Worm (Caenorhabditis elegans) whole organism, L1 larva: ENCODE results near the gene spp-4.

Source experiments
- C04F5.9 ChIP-seq: sonication (generic microtip); optimal IDR thresholded peaks from 2 replicates; lab custom pipeline; 2016; ENCODE audit warnings: missing genetic modification characterization, missing compliant biosample characterization
- C16A3.4 ChIP-seq: fragments of 150-350 bp; optimal IDR thresholded peaks from 2 replicates; lab custom pipeline; 2014; ENCODE audit warnings: missing biosample characterization, missing genetic modification characterization
- F16B12.6 ChIP-seq: fragments of 150-350 bp; optimal IDR thresholded peaks from 2 replicates; lab custom pipeline; 2014; ENCODE audit warnings: missing biosample characterization, missing genetic modification characterization
- alr-1 ChIP-seq: fragments of 200-800 bp; sonication (Bioruptor generic); optimal IDR thresholded peaks from 2 replicates; lab custom pipeline; 2018; ENCODE audit warnings: borderline replicate concordance, mild to moderate bottlenecking, missing genetic modification characterization, missing compliant biosample characterization
- aly-2 ChIP-seq: fragments of 150-350 bp; optimal IDR thresholded peaks from 2 replicates; lab custom pipeline; 2014; ENCODE audit warnings: missing biosample characterization, missing genetic modification characterization
- ama-1 ChIP-seq: fragments of 150-350 bp; optimal IDR thresholded peaks from 2 replicates; lab custom pipeline; 2014
- ceh-63 ChIP-seq: fragments of 200-800 bp; sonication (Bioruptor generic); optimal IDR thresholded peaks from 2 replicates; lab custom pipeline; 2018; ENCODE audit warnings: mild to moderate bottlenecking, missing genetic modification characterization, missing compliant biosample characterization
- ceh-8 ChIP-seq: fragments of 200-800 bp; sonication (Bioruptor generic); optimal IDR thresholded peaks from 2 replicates; lab custom pipeline; 2018; ENCODE audit warnings: mild to moderate bottlenecking, missing genetic modification characterization, moderate library complexity, missing compliant biosample characterization
- ceh-82 ChIP-seq, 3 experiments: fragments of 150-350 bp in 1 of 3; sonication (generic microtip) in 2 of 3; optimal IDR thresholded peaks; 2 replicates each; lab custom pipeline; 2014 to 2017; ENCODE audit warnings: missing biosample characterization in 3 of 3, missing genetic modification characterization in 3 of 3
- ceh-88 ChIP-seq: fragments of 200-800 bp; sonication (Bioruptor generic); IDR thresholded peaks from 2 replicates; pipeline ENCODE4 v1.3.6; 2022; ENCODE audit warnings: missing genetic modification characterization, missing compliant biosample characterization
- ceh-90 ChIP-seq: sonication (generic microtip); optimal IDR thresholded peaks from 2 replicates; lab custom pipeline; 2016; ENCODE audit warnings: missing genetic modification characterization, missing compliant biosample characterization
- ces-1 ChIP-seq: fragments of 150-350 bp; optimal IDR thresholded peaks from 2 replicates; lab custom pipeline; 2014; ENCODE audit warnings: missing biosample characterization, missing genetic modification reagents, missing genetic modification characterization
- dpl-1 ChIP-seq, 3 experiments: fragments of 150-350 bp in 2 of 3; sonication (generic microtip) in 1 of 3; optimal IDR thresholded peaks; 2 replicates each; lab custom pipeline; 2014 to 2017; ENCODE audit warnings: missing biosample characterization in 3 of 3, missing genetic modification characterization in 3 of 3, missing genetic modification reagents in 3 of 3
- dsc-1 ChIP-seq: sonication (generic microtip); optimal IDR thresholded peaks from 2 replicates; lab custom pipeline; 2016; ENCODE audit warnings: mild to moderate bottlenecking, missing genetic modification characterization, missing compliant biosample characterization
- efl-1 ChIP-seq, 4 experiments: fragments of 150-350 bp; optimal IDR thresholded peaks in 3 of 4; peaks in 1 of 4; 1 replicate in 1 of 4; 2 replicates in 3 of 4; lab custom pipeline; 2014; ENCODE audit warnings: missing biosample characterization in 2 of 4, missing genetic modification characterization in 2 of 4, missing genetic modification reagents in 2 of 4
- egl-13 ChIP-seq: sonication (generic microtip); optimal IDR thresholded peaks from 2 replicates; lab custom pipeline; 2016; ENCODE audit warnings: missing genotype, missing genetic modification reagents, missing genetic modification characterization, missing compliant biosample characterization
- egl-27 ChIP-seq, 2 experiments: fragments of 150-350 bp in 1 of 2; sonication (generic microtip); optimal IDR thresholded peaks; 3 replicates each; lab custom pipeline; 2017 to 2018; ENCODE audit warnings: missing biosample characterization in 2 of 2, missing genetic modification characterization in 2 of 2, missing genetic modification reagents in 2 of 2
- elt-2 ChIP-seq: sonication (generic microtip); optimal IDR thresholded peaks from 2 replicates; lab custom pipeline; 2016; ENCODE audit warnings: missing genetic modification characterization, mild to moderate bottlenecking, inconsistent platforms, missing compliant biosample characterization, missing genetic modification reagents
- elt-3 ChIP-seq, 6 experiments: fragments of 150-350 bp in 1 of 6; sonication (generic microtip); optimal IDR thresholded peaks; 2 replicates each; lab custom pipeline; 2017 to 2018; ENCODE audit warnings: missing biosample characterization in 6 of 6, missing genetic modification characterization in 6 of 6, inconsistent platforms in 1 of 6
- fkh-10 ChIP-seq: sonication (generic microtip); optimal IDR thresholded peaks from 2 replicates; lab custom pipeline; 2017; ENCODE audit warnings: missing biosample characterization, missing genetic modification reagents, missing genetic modification characterization
- grh-1 ChIP-seq: fragments of 200-800 bp; sonication (Bioruptor generic); IDR thresholded peaks from 2 replicates; pipeline ENCODE4 v1.3.6; 2022; ENCODE audit warnings: missing genetic modification reagents, missing genetic modification characterization, missing compliant biosample characterization
- hlh-4 ChIP-seq: sonication (generic microtip); optimal IDR thresholded peaks from 2 replicates; lab custom pipeline; 2016; ENCODE audit warnings: mild to moderate bottlenecking, missing genetic modification characterization, missing compliant biosample characterization
- hpl-2 ChIP-seq: fragments of 150-350 bp; optimal IDR thresholded peaks from 2 replicates; lab custom pipeline; 2014; ENCODE audit warnings: missing biosample characterization, missing genetic modification reagents, missing genetic modification characterization
- irx-1 ChIP-seq: sonication (generic microtip); optimal IDR thresholded peaks from 2 replicates; lab custom pipeline; 2016; ENCODE audit warnings: missing genetic modification characterization, missing compliant biosample characterization
- jun-1 ChIP-seq: fragments of 150-350 bp; optimal IDR thresholded peaks from 2 replicates; lab custom pipeline; 2014; ENCODE audit warnings: missing biosample characterization, missing genetic modification reagents, missing genetic modification characterization
- lin-14 ChIP-seq: fragments of 200-800 bp; sonication (Bioruptor generic); optimal IDR thresholded peaks from 2 replicates; lab custom pipeline; 2018; ENCODE audit warnings: mild to moderate bottlenecking, missing genetic modification characterization, moderate library complexity, missing compliant biosample characterization
- lin-39 ChIP-seq: fragments of 150-350 bp; optimal IDR thresholded peaks from 2 replicates; lab custom pipeline; 2014; ENCODE audit warnings: missing biosample characterization, missing genetic modification reagents, missing genetic modification characterization
- lir-3 ChIP-seq: sonication (generic microtip); optimal IDR thresholded peaks from 2 replicates; lab custom pipeline; 2016; ENCODE audit warnings: mild to moderate bottlenecking, missing genetic modification characterization, moderate library complexity, missing compliant biosample characterization; ENCODE audit not compliant: poor library complexity
- lsy-2 ChIP-seq, 2 experiments: fragments of 150-350 bp; optimal IDR thresholded peaks; 2 replicates each; lab custom pipeline; 2014; ENCODE audit warnings: missing biosample characterization in 2 of 2, missing genetic modification characterization in 2 of 2
- mdl-1 ChIP-seq, 2 experiments: fragments of 150-350 bp; optimal IDR thresholded peaks; 2 replicates each; lab custom pipeline; 2014 to 2017; ENCODE audit warnings: missing biosample characterization in 2 of 2, missing genetic modification characterization in 2 of 2, inconsistent platforms in 1 of 2
- nhr-12 ChIP-seq: sonication (generic microtip); optimal IDR thresholded peaks from 2 replicates; lab custom pipeline; 2017; ENCODE audit warnings: missing biosample characterization, missing genetic modification characterization
- nhr-19 ChIP-seq: fragments of 200-800 bp; sonication (Bioruptor generic); conservative IDR thresholded peaks from 2 replicates; pipeline ENCODE4 v1.3.6; 2022; ENCODE audit warnings: missing genetic modification characterization, missing compliant biosample characterization
- nhr-237 ChIP-seq: fragments of 150-350 bp; optimal IDR thresholded peaks from 2 replicates; lab custom pipeline; 2014; ENCODE audit warnings: missing biosample characterization, missing genetic modification characterization
- nhr-28 ChIP-seq: fragments of 150-350 bp; optimal IDR thresholded peaks from 2 replicates; lab custom pipeline; 2014; ENCODE audit warnings: missing biosample characterization, missing genetic modification characterization
- nhr-71 ChIP-seq: sonication (generic microtip); optimal IDR thresholded peaks from 2 replicates; lab custom pipeline; 2016; ENCODE audit warnings: mild to moderate bottlenecking, missing genetic modification characterization, moderate library complexity, missing compliant biosample characterization
- nhr-84 ChIP-seq: sonication (generic microtip); optimal IDR thresholded peaks from 2 replicates; lab custom pipeline; 2017; ENCODE audit warnings: missing biosample characterization, missing genetic modification characterization
- nhr-85 ChIP-seq: sonication (generic microtip); peaks from one replicate; lab custom pipeline; 2016; ENCODE audit warnings: missing genetic modification characterization, inconsistent platforms, missing compliant biosample characterization
- pax-3 ChIP-seq: fragments of 200-800 bp; sonication (Bioruptor generic); optimal IDR thresholded peaks from 2 replicates; lab custom pipeline; 2018; ENCODE audit warnings: mild to moderate bottlenecking, missing genetic modification characterization, moderate library complexity, missing compliant biosample characterization
- pqm-1 ChIP-seq: sonication (generic microtip); optimal IDR thresholded peaks from 3 replicates; lab custom pipeline; 2017; ENCODE audit warnings: missing biosample characterization, missing genetic modification characterization
- rnt-1 ChIP-seq: sonication (generic microtip); optimal IDR thresholded peaks from 2 replicates; lab custom pipeline; 2016; ENCODE audit warnings: mild to moderate bottlenecking, missing genetic modification characterization, moderate library complexity, missing compliant biosample characterization
- skn-1 ChIP-seq: fragments of 150-350 bp; optimal IDR thresholded peaks from 2 replicates; lab custom pipeline; 2014; ENCODE audit warnings: missing biosample characterization, missing genetic modification characterization
- snu-23 ChIP-seq: sonication (generic microtip); optimal IDR thresholded peaks from 2 replicates; lab custom pipeline; 2016; ENCODE audit warnings: missing genetic modification characterization, missing compliant biosample characterization
- sox-4 ChIP-seq: sonication (generic microtip); optimal IDR thresholded peaks from 2 replicates; lab custom pipeline; 2016; ENCODE audit warnings: missing genetic modification characterization, missing compliant biosample characterization
- sptf-1 ChIP-seq: fragments of 150-350 bp; optimal IDR thresholded peaks from 2 replicates; lab custom pipeline; 2014; ENCODE audit warnings: missing biosample characterization, missing genetic modification characterization
- sup-37 ChIP-seq: fragments of 200-800 bp; sonication (Bioruptor generic); optimal IDR thresholded peaks from 2 replicates; lab custom pipeline; 2018; ENCODE audit warnings: mild to moderate bottlenecking, missing genetic modification characterization, missing compliant biosample characterization
- swsn-7 ChIP-seq: sonication (generic microtip); optimal IDR thresholded peaks from 2 replicates; lab custom pipeline; 2016; ENCODE audit warnings: missing genetic modification characterization, missing compliant biosample characterization
- tbx-2 ChIP-seq: sonication (generic microtip); optimal IDR thresholded peaks from 2 replicates; lab custom pipeline; 2016; ENCODE audit warnings: missing genetic modification characterization, missing compliant biosample characterization
- tlp-1 ChIP-seq: fragments of 150-350 bp; optimal IDR thresholded peaks from 2 replicates; lab custom pipeline; 2014; ENCODE audit warnings: missing biosample characterization, missing genetic modification characterization
- unc-98 ChIP-seq: fragments of 200-800 bp; sonication (Bioruptor generic); IDR thresholded peaks from 2 replicates; pipeline ENCODE4 v1.3.6; 2022; ENCODE audit warnings: missing genetic modification characterization, missing compliant biosample characterization
- zag-1 ChIP-seq: fragments of 150-350 bp; optimal IDR thresholded peaks from 2 replicates; lab custom pipeline; 2014; ENCODE audit warnings: missing biosample characterization, missing genetic modification characterization
- zip-4 ChIP-seq: fragments of 200-800 bp; sonication (Bioruptor generic); optimal IDR thresholded peaks from 2 replicates; lab custom pipeline; 2018; ENCODE audit warnings: mild to moderate bottlenecking, missing genetic modification characterization, moderate library complexity, missing compliant biosample characterization
- ztf-11 ChIP-seq, 2 experiments: sonication (generic microtip); optimal IDR thresholded peaks; 2 replicates each; lab custom pipeline; 2016 to 2017; ENCODE audit warnings: missing genetic modification characterization in 2 of 2, missing biosample characterization in 1 of 2, missing compliant biosample characterization in 1 of 2

Gene spp-4

DNA sequence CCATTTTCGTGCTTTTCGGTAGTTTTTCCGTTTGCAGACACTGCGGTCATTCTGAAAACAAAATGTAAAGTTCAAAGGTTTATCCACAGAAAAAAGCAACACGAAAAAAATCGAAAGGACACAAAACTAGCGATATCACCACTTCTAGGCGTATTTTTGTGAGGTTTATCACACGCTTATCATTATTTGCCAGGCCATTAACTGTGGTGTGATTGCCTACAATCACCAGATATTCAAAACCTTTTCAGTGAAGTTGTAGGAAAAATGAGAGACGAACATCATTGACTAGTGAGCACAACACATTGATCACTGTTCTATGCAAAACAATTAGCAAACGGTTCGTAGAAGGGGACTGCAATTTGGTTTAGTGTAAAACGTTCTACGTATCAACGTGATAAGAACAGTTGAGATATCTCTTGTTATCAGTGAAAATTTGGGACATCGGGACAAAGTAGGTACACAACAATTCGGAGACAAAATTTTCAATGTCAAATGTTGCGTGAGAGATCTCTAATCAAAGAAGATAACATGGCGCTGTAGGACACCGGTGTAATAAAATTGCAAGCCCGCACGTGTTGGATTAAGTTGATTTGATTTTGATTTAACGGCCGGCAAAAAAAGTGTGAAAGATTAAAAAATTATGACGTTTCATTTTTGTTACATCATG lies 12.9 kb downstream of the spp-4 start, which contains the start of gene sur-5 (continued):
- TF ChIP-seq lsy-2 (tag; optimal IDR thresholded peaks at IDR 0.05; lab: Kevin White, UChicago) (no peak), ama-1 (lab: Kevin White, UChicago) (no peak), pqm-1 (tag; lab: Kevin White, UChicago) (no peak), sup-37 (GFP tag; lab: Kevin White, UChicago) (no peak), zag-1 (tag; lab: Kevin White, UChicago) (no peak), ces-1 (GFP tag; lab: Kevin White, UChicago) (no peak), lin-39 (tag; lab: Kevin White, UChicago) (no peak), F16B12.6 (tag; lab: Kevin White, UChicago) (no peak), hpl-2 (GFP tag; lab: Kevin White, UChicago) (no peak), lir-3 (tag; lab: Kevin White, UChicago) (peak; percentile 2), tlp-1 (tag; lab: Kevin White, UChicago) (no peak), ceh-8 (GFP tag; lab: Kevin White, UChicago) (no peak), rnt-1 (tag; lab: Kevin White, UChicago) (peak; percentile 1), ceh-90 (tag; lab: Kevin White, UChicago) (no peak), elt-2 (tag; lab: Kevin White, UChicago) (peak; percentile 79), zip-4 (GFP tag; lab: Kevin White, UChicago) (no peak), nhr-71 (tag; lab: Kevin White, UChicago) (peak; percentile 72), hlh-4 (tag; lab: Kevin White, UChicago) (no peak), nhr-237 (tag; lab: Kevin White, UChicago) (no peak), ztf-11 (tag; optimal IDR thresholded peaks at IDR 0.05; lab: Kevin White, UChicago) (no peak), sptf-1 (tag; lab: Kevin White, UChicago) (no peak), aly-2 (tag; lab: Kevin White, UChicago) (no peak), fkh-10 (GFP tag; lab: Kevin White, UChicago) (no peak), nhr-19 (peak; percentile 12; the same call in 1 of the 2 replicates), mdl-1 (tag; optimal IDR thresholded peaks at IDR 0.05; lab: Kevin White, UChicago) (peak in 1 of 2 experiments; percentile 74), sox-4 (tag; lab: Kevin White, UChicago) (no peak), swsn-7 (no peak), tbx-2 (tag; lab: Kevin White, UChicago) (no peak), skn-1 (no peak), unc-98 (no peak), C04F5.9 (tag; lab: Kevin White, UChicago) (no peak), grh-1 (GFP tag; lab: Robert Waterston, UW) (no peak), egl-27 (tag; optimal IDR thresholded peaks at IDR 0.05; lab: Kevin White, UChicago) (no peak), dsc-1 (tag; lab: Kevin White, UChicago) (no peak), dpl-1 (GFP tag; optimal IDR thresholded peaks at IDR 0.05; lab: Kevin White, UChicago) (no peak), jun-1 (tag; lab: Kevin White, UChicago) (no peak), ceh-63 (GFP tag; lab: Kevin White, UChicago) (no peak), irx-1 (no peak), elt-3 (tag; optimal IDR thresholded peaks at IDR 0.05; lab: Kevin White, UChicago) (peak in 4 of 6 experiments; percentile 54 to 95 (median 64)), nhr-28 (tag; lab: Kevin White, UChicago) (no peak), nhr-12 (tag; lab: Kevin White, UChicago) (no peak), nhr-85 (tag; lab: Kevin White, UChicago) (peak; percentile 78), efl-1 (optimal IDR thresholded peaks at IDR 0.05; lab: Kevin White, UChicago) (no peak), efl-1 (GFP tag; optimal IDR thresholded peaks at IDR 0.05 in 1 of 2; lab: Kevin White, UChicago) (peak in 1 of 2 experiments; percentile 87), ceh-82 (tag; optimal IDR thresholded peaks at IDR 0.05; lab: Kevin White, UChicago) (no peak), lin-14 (GFP tag; lab: Kevin White, UChicago) (peak; percentile 77), nhr-84 (no peak), egl-13 (tag; lab: Kevin White, UChicago) (no peak), snu-23 (peak; percentile 26), C16A3.4 (tag; lab: Kevin White, UChicago) (no peak), ceh-88 (GFP tag; lab: Robert Waterston, UW) (no peak), alr-1 (tag; lab: Kevin White, UChicago) (no peak), pax-3 (tag; lab: Kevin White, UChicago) (no peak)
